Worm (Caenorhabditis elegans): ENCODE measurements around the gene F19G12.8.

DNA sequence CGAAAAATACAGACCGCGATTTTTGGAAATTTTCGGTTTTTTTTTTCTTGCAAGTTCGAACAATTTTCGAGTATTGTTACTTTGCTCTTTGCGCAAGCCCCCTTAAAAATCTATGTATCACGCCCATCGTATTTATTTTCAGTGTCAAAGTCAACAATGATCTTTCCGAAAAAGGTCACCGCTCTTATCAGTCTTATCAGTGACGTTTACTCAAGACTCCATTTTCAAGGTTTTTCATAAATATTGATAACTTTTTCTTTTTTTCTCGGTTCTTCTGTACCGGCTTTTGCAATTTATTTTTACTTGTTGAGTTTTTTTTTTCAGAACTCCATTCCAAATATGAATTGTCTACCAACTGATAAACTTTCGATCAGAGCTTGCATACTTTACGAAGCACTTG is 45.4 kb upstream of the F19G12.8 start, which contains the start of gene fbxa-190:
- TF ChIP-seq zag-1 (tag; optimal IDR thresholded peaks at IDR 0.05) = no peak
- TF ChIP-seq nhr-25 (tag; optimal IDR thresholded peaks at IDR 0.05) = no peak
- no peak for TF ChIP-seq mml-1 (tag; optimal IDR thresholded peaks at IDR 0.05)
- TF ChIP-seq ceh-16 (tag; optimal IDR thresholded peaks at IDR 0.05) = no peak
- TF ChIP-seq sea-2 (GFP tag; optimal IDR thresholded peaks at IDR 0.05) = no peak
